Worm (Caenorhabditis elegans) whole organism, young adult: ENCODE results near the gene hrg-7.

Source experiments
- B0019.2 ChIP-seq: fragments of 200-800 bp; sonication (Bioruptor generic); conservative IDR thresholded peaks from 2 replicates; pipeline ENCODE4 v1.3.6; 2022; ENCODE audit warnings: missing genetic modification reagents, missing genetic modification characterization, missing compliant biosample characterization
- F22D6.2 ChIP-seq: sonication (generic microtip); optimal IDR thresholded peaks from 2 replicates; lab custom pipeline; 2016; ENCODE audit warnings: mild to moderate bottlenecking, missing genetic modification characterization, missing compliant biosample characterization
- F49E8.2 ChIP-seq: sonication (generic microtip); optimal IDR thresholded peaks from 3 replicates; lab custom pipeline; 2017; ENCODE audit warnings: missing genetic modification characterization, mild to moderate bottlenecking, missing compliant biosample characterization, antibody characterized with exemption, moderate library complexity; ENCODE audit not compliant: insufficient read depth
- F52B5.7 ChIP-seq: sonication (generic microtip); optimal IDR thresholded peaks from 2 replicates; lab custom pipeline; 2016; ENCODE audit warnings: mild to moderate bottlenecking, missing genetic modification characterization, missing compliant biosample characterization
- Y53F4B.3 ChIP-seq: fragments of 200-800 bp; sonication (Bioruptor generic); IDR thresholded peaks from 2 replicates; pipeline ENCODE4 v1.3.6; 2022; ENCODE audit warnings: missing genetic modification reagents, missing genetic modification characterization, missing compliant biosample characterization
- ama-1 ChIP-seq, 3 experiments: fragments of 150-350 bp in 1 of 3; sonication (generic microtip) in 2 of 3; optimal IDR thresholded peaks; 2 replicates each; lab custom pipeline; 2014 to 2018; ENCODE audit warnings: missing biosample characterization in 2 of 3, missing genetic modification characterization in 2 of 3, missing genetic modification reagents in 2 of 3
- attf-5 ChIP-seq: fragments of 200-800 bp; sonication (Bioruptor generic); optimal IDR thresholded peaks from 2 replicates; lab custom pipeline; 2018; ENCODE audit warnings: mild to moderate bottlenecking, missing genetic modification characterization, missing compliant biosample characterization
- gei-17 ChIP-seq: fragments of 200-800 bp; sonication (Bioruptor generic); optimal IDR thresholded peaks from 2 replicates; lab custom pipeline; 2018; ENCODE audit warnings: mild to moderate bottlenecking, missing genetic modification characterization, missing compliant biosample characterization
- mel-28 ChIP-seq: sonication (generic microtip); optimal IDR thresholded peaks from 2 replicates; lab custom pipeline; 2016; ENCODE audit warnings: borderline replicate concordance, mild to moderate bottlenecking, missing genetic modification characterization, missing compliant biosample characterization
- nfya-2 ChIP-seq: fragments of 200-800 bp; sonication (Bioruptor generic); IDR thresholded peaks from 2 replicates; pipeline ENCODE4 v1.3.6; 2022; ENCODE audit warnings: missing genetic modification reagents, missing genetic modification characterization, missing compliant biosample characterization
- nhr-80 ChIP-seq: sonication (generic microtip); optimal IDR thresholded peaks from 2 replicates; lab custom pipeline; 2016; ENCODE audit warnings: missing genetic modification characterization, missing compliant biosample characterization
- snpc-4 ChIP-seq, 5 experiments: fragments of 150-350 bp in 1 of 5; sonication (generic microtip) in 4 of 5; optimal IDR thresholded peaks; 2 replicates each; lab custom pipeline; 2014 to 2018; ENCODE audit warnings: missing genetic modification characterization in 5 of 5, missing biosample characterization in 3 of 5, antibody characterized with exemption in 2 of 5, mild to moderate bottlenecking in 2 of 5, missing compliant biosample characterization in 2 of 5, missing genotype in 2 of 5, moderate library complexity in 2 of 5, missing genetic modification reagents in 1 of 5
- unc-62 ChIP-seq: fragments of 150-350 bp; optimal IDR thresholded peaks from 2 replicates; lab custom pipeline; 2014; ENCODE audit warnings: missing biosample characterization, missing genetic modification reagents, missing genetic modification characterization

- TF ChIP-seq gei-17 (GFP tag; lab: Kevin White, UChicago) (no peak), F52B5.7 (tag; lab: Kevin White, UChicago) (no peak), unc-62 (GFP tag; lab: Kevin White, UChicago) (no peak), ama-1 (optimal IDR thresholded peaks at IDR 0.05; lab: Kevin White, UChicago) (no peak), ama-1 (GFP tag; optimal IDR thresholded peaks at IDR 0.05; lab: Kevin White, UChicago) (no peak), nfya-2 (no peak), mel-28 (tag; lab: Kevin White, UChicago) (no peak), attf-5 (GFP tag; lab: Kevin White, UChicago) (no peak), nhr-80 (tag; lab: Kevin White, UChicago) (no peak), F49E8.2 (tag; lab: Kevin White, UChicago) (no peak), B0019.2 (GFP tag; lab: Robert Waterston, UW) (no peak), F22D6.2 (tag; lab: Kevin White, UChicago) (no peak), Y53F4B.3 (no peak), snpc-4 (GFP tag; optimal IDR thresholded peaks at IDR 0.05; lab: Kevin White, UChicago) (no peak), snpc-4 (tag; optimal IDR thresholded peaks at IDR 0.05; lab: Kevin White, UChicago) (no peak)
Measured at ce11 chrV:12747431-12747830, 5.6 kb downstream of the hrg-7 start, which contains the start of gene C15C8.4.
